Fruit fly (Drosophila melanogaster) whole organism, embryonic: ENCODE measurements around the gene ATPsyngamma.
A peak's percentile ranks its signal among the peaks of the same experiment; 100 is the strongest.

ENCODE experiments used
- Adf1 ChIP-seq: fragments of 200-800 bp; sonication (Bioruptor generic); IDR thresholded peaks from 2 replicates; pipeline ENCODE4 v1.3.6; 2022; ENCODE audit warnings: missing biosample characterization, missing genetic modification characterization
- CG10979 ChIP-seq: fragments of 200-800 bp; sonication (Bioruptor generic); optimal IDR thresholded peaks from 2 replicates; lab custom pipeline; 2018; ENCODE audit warnings: missing biosample characterization, mild to moderate bottlenecking, missing genetic modification characterization, moderate library complexity
- CG11456 ChIP-seq: fragments of 200-800 bp; sonication (Bioruptor generic); IDR thresholded peaks from 3 replicates; pipeline ENCODE4 v1.3.6; 2022; ENCODE audit warnings: missing biosample characterization, missing genetic modification characterization
- CG11504 ChIP-seq: fragments of 200-800 bp; sonication (Bioruptor generic); optimal IDR thresholded peaks from 3 replicates; lab custom pipeline; 2019; ENCODE audit warnings: missing biosample characterization, mild to moderate bottlenecking, missing genetic modification characterization, moderate library complexity
- CG12219 ChIP-seq: fragments of 200-800 bp; sonication (Bioruptor generic); optimal IDR thresholded peaks from 3 replicates; lab custom pipeline; 2018; ENCODE audit warnings: missing biosample characterization, mild to moderate bottlenecking, missing genetic modification characterization
- CG13624 ChIP-seq: fragments of 200-800 bp; sonication (Bioruptor generic); optimal IDR thresholded peaks from 2 replicates; lab custom pipeline; 2016; ENCODE audit warnings: missing biosample characterization, missing genetic modification characterization
- CG1529 ChIP-seq: fragments of 200-800 bp; sonication (Bioruptor generic); optimal IDR thresholded peaks from 3 replicates; lab custom pipeline; 2018; ENCODE audit warnings: missing biosample characterization, missing genetic modification characterization
- CG15601 ChIP-seq: fragments of 200-800 bp; sonication (Bioruptor generic); optimal IDR thresholded peaks from 3 replicates; lab custom pipeline; 2019; ENCODE audit warnings: missing biosample characterization, mild to moderate bottlenecking, missing genetic modification characterization, moderate library complexity
- CG16815 ChIP-seq: fragments of 200-800 bp; sonication (Bioruptor generic); optimal IDR thresholded peaks from 3 replicates; lab custom pipeline; 2017; ENCODE audit warnings: missing biosample characterization, mild to moderate bottlenecking, missing genetic modification characterization
- CG2199 ChIP-seq: fragments of 200-800 bp; sonication (Bioruptor generic); IDR thresholded peaks from 3 replicates; pipeline ENCODE4 v1.3.6; 2022; ENCODE audit warnings: missing biosample characterization, missing genetic modification characterization
- CG2875 ChIP-seq: fragments of 200-800 bp; sonication (Bioruptor generic); optimal IDR thresholded peaks from 2 replicates; lab custom pipeline; 2017; ENCODE audit warnings: missing biosample characterization, mild to moderate bottlenecking, missing genetic modification characterization, missing genetic modification reagents
- CG6254 ChIP-seq: fragments of 200-800 bp; sonication (Bioruptor generic); optimal IDR thresholded peaks from 3 replicates; lab custom pipeline; 2017; ENCODE audit warnings: mild to moderate bottlenecking, missing biosample characterization, missing genetic modification reagents, missing genetic modification characterization
- CG7786 ChIP-seq: fragments of 200-800 bp; sonication (Bioruptor generic); optimal IDR thresholded peaks from 2 replicates; lab custom pipeline; 2016; ENCODE audit warnings: missing biosample characterization, missing genetic modification characterization
- CG8359 ChIP-seq: fragments of 200-800 bp; sonication (Bioruptor generic); optimal IDR thresholded peaks from 2 replicates; lab custom pipeline; 2017; ENCODE audit warnings: missing biosample characterization, mild to moderate bottlenecking, missing genetic modification characterization, borderline replicate concordance
- CG8478 ChIP-seq: fragments of >200 bp; optimal IDR thresholded peaks from 2 replicates; lab custom pipeline; 2018
- CG9797 ChIP-seq: fragments of 200-800 bp; sonication (Bioruptor generic); optimal IDR thresholded peaks from 3 replicates; lab custom pipeline; 2018; ENCODE audit warnings: missing biosample characterization, mild to moderate bottlenecking, missing genetic modification characterization
- CG9932 ChIP-seq: fragments of 200-800 bp; sonication (Bioruptor generic); IDR thresholded peaks from 2 replicates; pipeline ENCODE4 v1.3.6; 2022; ENCODE audit warnings: missing biosample characterization, missing genetic modification characterization
- D ChIP-seq, 2 experiments: fragments of 200-800 bp in 1 of 2; fragments of >200 bp in 1 of 2; sonication (Bioruptor generic) in 1 of 2; optimal IDR thresholded peaks; 2 replicates in 1 of 2; 3 replicates in 1 of 2; lab custom pipeline; 2017; ENCODE audit warnings: mild to moderate bottlenecking in 1 of 2, missing biosample characterization in 1 of 2, missing genetic modification characterization in 1 of 2, missing genetic modification reagents in 1 of 2
- HLH54F ChIP-seq: fragments of 200-800 bp; sonication (Bioruptor generic); optimal IDR thresholded peaks from 3 replicates; lab custom pipeline; 2016; ENCODE audit warnings: missing biosample characterization, missing genetic modification characterization
- Lim3 ChIP-seq: fragments of 200-800 bp; sonication (Bioruptor generic); IDR thresholded peaks from 2 replicates; pipeline ENCODE4 v1.3.6; 2022; ENCODE audit warnings: missing biosample characterization, missing genetic modification characterization
- Lpt ChIP-seq: fragments of >200 bp; optimal IDR thresholded peaks from 2 replicates; lab custom pipeline; 2018; ENCODE audit warnings: missing biosample characterization, missing genetic modification characterization
- Med ChIP-seq: fragments of 200-800 bp; sonication (Bioruptor generic); peaks from one replicate; lab custom pipeline; 2016; ENCODE audit warnings: missing biosample characterization, missing genetic modification characterization, mild to moderate bottlenecking, inconsistent platforms, moderate library complexity
- NfI ChIP-seq: fragments of 200-800 bp; sonication (Bioruptor generic); optimal IDR thresholded peaks from 3 replicates; lab custom pipeline; 2018; ENCODE audit warnings: missing biosample characterization, mild to moderate bottlenecking, missing genetic modification characterization, moderate library complexity
- Rfx ChIP-seq: fragments of 200-800 bp; sonication (Bioruptor generic); IDR thresholded peaks from 2 replicates; pipeline ENCODE4 v1.3.6; 2022; ENCODE audit warnings: missing biosample characterization, missing genetic modification characterization
- Sox100B ChIP-seq: fragments of 200-800 bp; sonication (Bioruptor generic); optimal IDR thresholded peaks from 3 replicates; lab custom pipeline; 2018; ENCODE audit warnings: missing biosample characterization, mild to moderate bottlenecking, missing genetic modification characterization
- Sry-δ ChIP-seq: fragments of 200-800 bp; sonication (Bioruptor generic); optimal IDR thresholded peaks from 2 replicates; lab custom pipeline; 2016; ENCODE audit warnings: missing biosample characterization, missing genetic modification characterization
- Stat92E ChIP-seq, 3 experiments: fragments of >200 bp in 2 of 3; fragments of 200-800 bp in 1 of 3; sonication (Bioruptor generic) in 1 of 3; optimal IDR thresholded peaks; 2 replicates each; lab custom pipeline; 2017 to 2019; ENCODE audit warnings: missing biosample characterization in 3 of 3, missing genetic modification characterization in 3 of 3, mild to moderate bottlenecking in 1 of 3, moderate library complexity in 1 of 3
- aop ChIP-seq: fragments of 200-800 bp; sonication (Bioruptor generic); IDR thresholded peaks from 2 replicates; pipeline ENCODE4 v1.3.6; 2022; ENCODE audit warnings: missing biosample characterization, missing genetic modification characterization
- bsh ChIP-seq, 2 experiments: fragments of 200-800 bp; sonication (Bioruptor generic); optimal IDR thresholded peaks; 2 replicates each; lab custom pipeline; 2017 to 2018; ENCODE audit warnings: mild to moderate bottlenecking in 2 of 2, missing biosample characterization in 2 of 2, missing genetic modification characterization in 2 of 2, moderate library complexity in 1 of 2
- chn ChIP-seq: fragments of 200-800 bp; sonication (Bioruptor generic); optimal IDR thresholded peaks from 2 replicates; lab custom pipeline; 2016; ENCODE audit warnings: missing biosample characterization, missing genetic modification characterization
- dmrt99B ChIP-seq: fragments of 200-800 bp; sonication (Bioruptor generic); optimal IDR thresholded peaks from 2 replicates; lab custom pipeline; 2018; ENCODE audit warnings: missing biosample characterization, mild to moderate bottlenecking, missing genetic modification characterization, moderate library complexity
- eve ChIP-seq, 2 experiments: fragments of >200 bp; optimal IDR thresholded peaks; 2 replicates each; lab custom pipeline; 2017; ENCODE audit warnings: missing biosample characterization in 2 of 2, missing genetic modification characterization in 2 of 2
- fd102C ChIP-seq: fragments of 200-800 bp; sonication (Bioruptor generic); optimal IDR thresholded peaks from 2 replicates; lab custom pipeline; 2018; ENCODE audit warnings: missing biosample characterization, mild to moderate bottlenecking, missing genetic modification characterization, moderate library complexity
- lov ChIP-seq, 2 experiments: fragments of 200-800 bp in 1 of 2; fragments of >200 bp in 1 of 2; sonication (Bioruptor generic) in 1 of 2; IDR thresholded peaks in 1 of 2; optimal IDR thresholded peaks in 1 of 2; 2 replicates in 1 of 2; 3 replicates in 1 of 2; pipeline versions ENCODE4 v1.3.6 to Lab custom; 2017 to 2022; ENCODE audit warnings: missing biosample characterization in 1 of 2, missing genetic modification characterization in 1 of 2
- shn ChIP-seq: fragments of 200-800 bp; sonication (Bioruptor generic); optimal IDR thresholded peaks from 3 replicates; lab custom pipeline; 2016; ENCODE audit warnings: missing biosample characterization, missing genetic modification characterization
- tgo ChIP-seq: fragments of 200-800 bp; sonication (Bioruptor generic); IDR thresholded peaks from 3 replicates; pipeline ENCODE4 v1.3.6; 2022; ENCODE audit warnings: missing biosample characterization, missing genetic modification characterization
- zfh2 ChIP-seq: fragments of 200-800 bp; sonication (Bioruptor generic); optimal IDR thresholded peaks from 2 replicates; lab custom pipeline; 2016; ENCODE audit warnings: missing biosample characterization, missing genetic modification characterization

The ATPsyngamma gene

dm6 chr3R:29716043-29716781 lies 32.8 kb downstream of the ATPsyngamma start (continued):
- TF ChIP-seq lov (optimal IDR thresholded peaks at IDR 0.05; lab: Kevin White, UChicago) (no peak), lov (GFP tag; IDR thresholded peaks at IDR 0.05; lab: Robert Waterston, UW) (0 out of 3 replicates have a peak, but pooled peaks have one; percentile 14), CG8478 (peak; percentile 34), CG12219 (GFP tag; lab: Kevin White, UChicago) (peak; percentile 15), aop (GFP tag; lab: Robert Waterston, UW) (no peak), shn (no peak), CG11504 (tag; lab: Kevin White, UChicago) (peak; percentile 1), dmrt99B (tag; lab: Kevin White, UChicago) (peak; percentile 7), CG10979 (tag; lab: Kevin White, UChicago) (peak; percentile 71), Rfx (GFP tag; lab: Robert Waterston, UW) (0 out of 2 replicates have a peak, but pooled peaks have one; percentile 13), Sox100B (GFP tag; lab: Kevin White, UChicago) (peak; percentile 15), Lpt (GFP tag; lab: Kevin White, UChicago) (peak; percentile 93), CG7786 (no peak), CG6254 (GFP tag; lab: Kevin White, UChicago) (peak; percentile 3), CG13624 (GFP tag; lab: Kevin White, UChicago) (no peak), CG1529 (GFP tag; lab: Kevin White, UChicago) (no peak), CG8359 (GFP tag; lab: Kevin White, UChicago) (peak; percentile 33), bsh (GFP tag; optimal IDR thresholded peaks at IDR 0.05; lab: Kevin White, UChicago) (peak in 1 of 2 experiments; percentile 1), CG11456 (GFP tag; lab: Robert Waterston, UW) (0 out of 3 replicates have a peak, but pooled peaks have one; percentile 23), Med (GFP tag; lab: Kevin White, UChicago) (peak; percentile 48), NfI (GFP tag; lab: Kevin White, UChicago) (peak; percentile 28)
- TF ChIP-seq, all 482 proteins: peak for 27

DNA sequence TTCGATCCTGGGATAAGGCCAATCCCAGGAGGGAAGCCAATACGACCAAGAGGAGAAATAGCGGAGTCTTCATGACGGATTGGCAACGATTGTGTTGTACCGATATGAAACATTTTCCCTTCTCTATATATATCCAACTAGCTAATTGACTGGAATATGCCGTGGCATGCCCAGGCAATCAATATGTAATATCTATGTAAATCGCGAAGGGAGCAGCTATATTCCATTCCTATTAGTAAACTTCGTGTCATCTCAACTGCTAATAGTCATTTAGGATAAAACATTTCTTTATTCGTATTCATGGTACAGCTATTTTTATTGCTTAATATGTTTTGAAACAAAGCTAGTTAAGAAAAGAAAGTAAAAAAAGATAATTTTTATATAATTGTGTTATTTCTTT lies 33.7 kb downstream of the ATPsyngamma start, which contains the start of gene Dup99B:
Gene Dup99B, minus strand, starts transcription at position 101 of the 400 bp plus-strand sequence.
- TF ChIP-seq CG13624 (GFP tag; lab: Kevin White, UChicago), result no peak
- no peak for TF ChIP-seq HLH54F (GFP tag; lab: Kevin White, UChicago)
- TF ChIP-seq CG9797, result no peak
- no peak for TF ChIP-seq CG15601 (tag; lab: Kevin White, UChicago)
- no peak for TF ChIP-seq fd102C (GFP tag; lab: Kevin White, UChicago)
- TF ChIP-seq CG11456 (GFP tag; lab: Robert Waterston, UW), result no peak
- TF ChIP-seq eve (GFP tag; optimal IDR thresholded peaks at IDR 0.05; lab: Kevin White, UChicago), result no peak
- TF ChIP-seq chn (GFP tag; lab: Kevin White, UChicago), result no peak
- TF ChIP-seq dmrt99B (tag; lab: Kevin White, UChicago), result no peak
- no peak for TF ChIP-seq CG9932 (GFP tag; lab: Robert Waterston, UW)
- no peak for TF ChIP-seq CG16815 (GFP tag; lab: Kevin White, UChicago)
- no peak for TF ChIP-seq tgo (GFP tag; lab: Robert Waterston, UW)
- no peak for TF ChIP-seq CG2875 (GFP tag; lab: Kevin White, UChicago)
- no peak for TF ChIP-seq Stat92E (GFP tag; optimal IDR thresholded peaks at IDR 0.05; lab: Kevin White, UChicago)

DNA sequence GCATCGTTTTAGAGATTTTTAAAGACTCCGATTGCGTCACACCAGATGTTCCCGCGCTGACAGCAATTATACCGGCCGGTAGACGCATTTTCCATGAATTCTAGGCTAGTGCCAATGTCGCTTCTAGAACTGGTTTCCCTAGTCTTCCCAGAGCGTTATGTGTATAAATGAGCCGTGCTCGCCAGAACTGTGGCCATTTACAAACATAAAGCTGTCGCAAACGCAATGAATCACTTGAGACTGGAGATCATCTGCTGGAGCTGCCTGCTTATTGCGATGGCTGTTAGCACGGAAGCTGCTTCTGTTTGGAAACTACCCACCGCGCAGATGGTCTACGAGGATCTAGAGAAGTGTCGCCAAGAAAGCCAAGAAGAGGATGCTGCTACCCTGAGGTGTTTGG lies 34.6 kb downstream of the ATPsyngamma start, which contains the start of gene Obp99d:
Gene Obp99d, plus strand, starts transcription at position 192 of the 400 bp plus-strand sequence.
- no peak for TF ChIP-seq Adf1
- no peak for TF ChIP-seq Sry-δ
- peak; percentile 92 for TF ChIP-seq CG2199 (GFP tag; lab: Robert Waterston, UW)
- TF ChIP-seq Lim3 (GFP tag; lab: Robert Waterston, UW), result no peak
- no peak for TF ChIP-seq zfh2 (GFP tag; lab: Kevin White, UChicago)
- TF ChIP-seq D (optimal IDR thresholded peaks at IDR 0.05; lab: Kevin White, UChicago), result peak; percentile 71
- TF ChIP-seq D (GFP tag; optimal IDR thresholded peaks at IDR 0.05; lab: Kevin White, UChicago), result no peak
